Fruit fly (Drosophila melanogaster) whole organism, embryonic: ENCODE data around the gene CG8851.

ENCODE experiments used
- Atf3 ChIP-seq: fragments of 200-800 bp; sonication (Bioruptor generic); optimal IDR thresholded peaks from 3 replicates; lab custom pipeline; 2016; ENCODE audit warnings: missing biosample characterization, missing genetic modification characterization
- Bgb ChIP-seq: fragments of 200-800 bp; sonication (Bioruptor generic); IDR thresholded peaks from 2 replicates; pipeline ENCODE4 v1.3.6; 2022; ENCODE audit warnings: missing biosample characterization, missing genetic modification characterization; ENCODE audit not compliant: partially characterized antibody
- CG12155 ChIP-seq: fragments of 200-800 bp; sonication (Bioruptor generic); optimal IDR thresholded peaks from 3 replicates; lab custom pipeline; 2016; ENCODE audit warnings: missing biosample characterization, missing genetic modification characterization
- CG12942 ChIP-seq: fragments of 200-800 bp; sonication (Bioruptor generic); optimal IDR thresholded peaks from 3 replicates; lab custom pipeline; 2016; ENCODE audit warnings: missing biosample characterization, missing genetic modification characterization
- CG15073 ChIP-seq: fragments of 200-800 bp; sonication (Bioruptor generic); optimal IDR thresholded peaks from 2 replicates; lab custom pipeline; 2016; ENCODE audit warnings: missing biosample characterization, missing genetic modification characterization
- CG15269 ChIP-seq: fragments of 200-800 bp; sonication (Bioruptor generic); optimal IDR thresholded peaks from 2 replicates; lab custom pipeline; 2018; ENCODE audit warnings: missing biosample characterization, mild to moderate bottlenecking, missing genetic modification characterization, moderate library complexity
- CG16815 ChIP-seq: fragments of 200-800 bp; sonication (Bioruptor generic); optimal IDR thresholded peaks from 3 replicates; lab custom pipeline; 2017; ENCODE audit warnings: missing biosample characterization, mild to moderate bottlenecking, missing genetic modification characterization
- CG16863 ChIP-seq: fragments of 200-800 bp; sonication (Bioruptor generic); optimal IDR thresholded peaks from 3 replicates; lab custom pipeline; 2016; ENCODE audit warnings: missing biosample characterization, missing genetic modification characterization
- CG18011 ChIP-seq: fragments of 200-800 bp; sonication (Bioruptor generic); optimal IDR thresholded peaks from 2 replicates; lab custom pipeline; 2017; ENCODE audit warnings: missing biosample characterization, missing genetic modification characterization, mild to moderate bottlenecking, moderate library complexity, missing genotype
- CG2678 ChIP-seq: fragments of 200-800 bp; sonication (Bioruptor generic); optimal IDR thresholded peaks from 3 replicates; lab custom pipeline; 2019; ENCODE audit warnings: missing biosample characterization, mild to moderate bottlenecking, missing genetic modification characterization, moderate library complexity
- CG31224 ChIP-seq: fragments of 200-800 bp; sonication (Bioruptor generic); IDR thresholded peaks from 2 replicates; pipeline ENCODE4 v1.3.6; 2022; ENCODE audit warnings: missing biosample characterization, missing genetic modification characterization
- CG3163 ChIP-seq: fragments of 200-800 bp; sonication (Bioruptor generic); optimal IDR thresholded peaks from 3 replicates; lab custom pipeline; 2016; ENCODE audit warnings: missing biosample characterization, missing genetic modification characterization
- CG4854 ChIP-seq: fragments of 200-800 bp; sonication (Bioruptor generic); optimal IDR thresholded peaks from 2 replicates; lab custom pipeline; 2016; ENCODE audit warnings: missing biosample characterization, missing genetic modification characterization, inconsistent platforms
- CG7963 ChIP-seq: fragments of 200-800 bp; sonication (Bioruptor generic); IDR thresholded peaks from 3 replicates; pipeline ENCODE4 v1.3.6; 2022; ENCODE audit warnings: missing biosample characterization, missing genetic modification characterization; ENCODE audit not compliant: partially characterized antibody
- CG9437 ChIP-seq: fragments of 200-800 bp; sonication (Bioruptor generic); optimal IDR thresholded peaks from 2 replicates; lab custom pipeline; 2018; ENCODE audit warnings: missing biosample characterization, mild to moderate bottlenecking, missing genetic modification characterization
- CG9727 ChIP-seq: fragments of 200-800 bp; sonication (Bioruptor generic); optimal IDR thresholded peaks from 3 replicates; lab custom pipeline; 2017; ENCODE audit warnings: missing biosample characterization, mild to moderate bottlenecking, missing genetic modification characterization
- CoRest ChIP-seq: fragments of 200-800 bp; sonication (Bioruptor generic); optimal IDR thresholded peaks from 3 replicates; lab custom pipeline; 2018; ENCODE audit warnings: missing biosample characterization, mild to moderate bottlenecking, missing genetic modification characterization, moderate library complexity
- Dip3 ChIP-seq: fragments of 200-800 bp; sonication (Bioruptor generic); optimal IDR thresholded peaks from 3 replicates; lab custom pipeline; 2016; ENCODE audit warnings: missing biosample characterization, missing genetic modification characterization
- Drgx ChIP-seq: fragments of 200-800 bp; sonication (Bioruptor generic); IDR thresholded peaks from 2 replicates; pipeline ENCODE4 v1.3.6; 2022; ENCODE audit warnings: missing biosample characterization, missing genetic modification characterization
- Hr51 ChIP-seq, 2 experiments: fragments of 200-800 bp; sonication (Bioruptor generic); optimal IDR thresholded peaks; 2 replicates in 1 of 2; 3 replicates in 1 of 2; lab custom pipeline; 2016 to 2018; ENCODE audit warnings: missing biosample characterization in 2 of 2, missing genetic modification characterization in 2 of 2, mild to moderate bottlenecking in 1 of 2, moderate library complexity in 1 of 2
- MTF-1 ChIP-seq: fragments of 200-800 bp; sonication (Bioruptor generic); optimal IDR thresholded peaks from 2 replicates; lab custom pipeline; 2018; ENCODE audit warnings: missing biosample characterization, mild to moderate bottlenecking, missing genetic modification characterization, borderline replicate concordance
- Myb ChIP-seq: fragments of 200-800 bp; sonication (Bioruptor generic); optimal IDR thresholded peaks from 2 replicates; lab custom pipeline; 2016; ENCODE audit warnings: missing biosample characterization, missing genetic modification characterization
- NC2α ChIP-seq: fragments of 200-800 bp; sonication (Bioruptor generic); optimal IDR thresholded peaks from 2 replicates; lab custom pipeline; 2016; ENCODE audit warnings: missing biosample characterization, missing genetic modification characterization
- NFAT ChIP-seq: fragments of 200-800 bp; sonication (Bioruptor generic); IDR thresholded peaks from 2 replicates; pipeline ENCODE4 v1.3.6; 2022; ENCODE audit warnings: missing biosample characterization, missing genetic modification characterization
- Poxn ChIP-seq: fragments of 200-800 bp; sonication (Bioruptor generic); IDR thresholded peaks from 2 replicates; pipeline ENCODE4 v1.3.6; 2022; ENCODE audit warnings: missing biosample characterization, missing genetic modification characterization
- Rfx ChIP-seq: fragments of 200-800 bp; sonication (Bioruptor generic); IDR thresholded peaks from 2 replicates; pipeline ENCODE4 v1.3.6; 2022; ENCODE audit warnings: missing biosample characterization, missing genetic modification characterization
- Sox102F ChIP-seq: fragments of 200-800 bp; sonication (Bioruptor generic); optimal IDR thresholded peaks from 2 replicates; lab custom pipeline; 2018; ENCODE audit warnings: missing biosample characterization, mild to moderate bottlenecking, missing genetic modification characterization, moderate library complexity
- az2 ChIP-seq: fragments of 200-800 bp; sonication (Bioruptor generic); optimal IDR thresholded peaks from 3 replicates; lab custom pipeline; 2016; ENCODE audit warnings: missing biosample characterization, missing genetic modification characterization
- chn ChIP-seq: fragments of 200-800 bp; sonication (Bioruptor generic); optimal IDR thresholded peaks from 2 replicates; lab custom pipeline; 2016; ENCODE audit warnings: missing biosample characterization, missing genetic modification characterization
- corto ChIP-seq: fragments of 200-800 bp; sonication (Bioruptor generic); optimal IDR thresholded peaks from 2 replicates; lab custom pipeline; 2016; ENCODE audit warnings: missing biosample characterization, mild to moderate bottlenecking, missing genetic modification characterization, moderate library complexity
- disco-r ChIP-seq: fragments of 200-800 bp; sonication (Bioruptor generic); optimal IDR thresholded peaks from 2 replicates; lab custom pipeline; 2016; ENCODE audit warnings: missing biosample characterization, missing genetic modification characterization
- dmrt99B ChIP-seq: fragments of 200-800 bp; sonication (Bioruptor generic); optimal IDR thresholded peaks from 2 replicates; lab custom pipeline; 2018; ENCODE audit warnings: missing biosample characterization, mild to moderate bottlenecking, missing genetic modification characterization, moderate library complexity
- dysf ChIP-seq: fragments of 200-800 bp; sonication (Bioruptor generic); IDR thresholded peaks from 3 replicates; pipeline ENCODE4 v1.3.6; 2022; ENCODE audit warnings: missing biosample characterization, missing genetic modification characterization
- ems ChIP-seq: fragments of 200-800 bp; sonication (Bioruptor generic); optimal IDR thresholded peaks from 3 replicates; lab custom pipeline; 2016; ENCODE audit warnings: missing biosample characterization, missing genetic modification characterization
- esg ChIP-seq: fragments of 200-800 bp; sonication (Bioruptor generic); conservative IDR thresholded peaks from 2 replicates; pipeline ENCODE4 v1.3.6; 2022; ENCODE audit warnings: missing biosample characterization, missing genetic modification characterization
- fd96Cb ChIP-seq: fragments of 200-800 bp; sonication (Bioruptor generic); optimal IDR thresholded peaks from 2 replicates; lab custom pipeline; 2018; ENCODE audit warnings: missing biosample characterization, mild to moderate bottlenecking, missing genetic modification characterization, moderate library complexity
- ftz-f1 ChIP-seq: fragments of 200-800 bp; sonication (Bioruptor generic); optimal IDR thresholded peaks from 2 replicates; lab custom pipeline; 2016; ENCODE audit warnings: missing biosample characterization, missing genetic modification characterization
- gsb ChIP-seq: fragments of 200-800 bp; sonication (Bioruptor generic); IDR thresholded peaks from 2 replicates; pipeline ENCODE4 v1.3.6; 2022; ENCODE audit warnings: missing biosample characterization, missing genetic modification characterization
- her ChIP-seq: fragments of 200-800 bp; sonication (Bioruptor generic); optimal IDR thresholded peaks from 2 replicates; lab custom pipeline; 2016; ENCODE audit warnings: missing biosample characterization, missing genetic modification characterization
- lilli ChIP-seq: fragments of 200-800 bp; sonication (Bioruptor generic); optimal IDR thresholded peaks from 3 replicates; lab custom pipeline; 2016; ENCODE audit warnings: missing biosample characterization, missing genetic modification characterization
- otp ChIP-seq: fragments of 200-800 bp; sonication (Bioruptor generic); IDR thresholded peaks from 3 replicates; pipeline ENCODE4, ENCODE4 v1.3.6; 2022; ENCODE audit warnings: missing biosample characterization, missing genetic modification characterization
- p53 ChIP-seq: fragments of 200-800 bp; sonication (Bioruptor generic); optimal IDR thresholded peaks from 2 replicates; lab custom pipeline; 2016; ENCODE audit warnings: missing biosample characterization, missing genetic modification characterization
- pan ChIP-seq, 4 experiments: fragments of >200 bp in 3 of 4; fragments of 200-800 bp in 1 of 4; sonication (Bioruptor generic) in 1 of 4; optimal IDR thresholded peaks in 3 of 4; IDR thresholded peaks in 1 of 4; 2 replicates each; pipeline versions ENCODE4 v1.3.6 to Lab custom; 2017 to 2022; ENCODE audit warnings: missing biosample characterization in 2 of 4, missing genetic modification characterization in 2 of 4, mixed read lengths in 1 of 4
- ranshi ChIP-seq: fragments of 200-800 bp; sonication (Bioruptor generic); IDR thresholded peaks from 2 replicates; pipeline ENCODE4 v1.3.6; 2022; ENCODE audit warnings: missing biosample characterization, missing genetic modification characterization
- slou ChIP-seq: fragments of 200-800 bp; sonication (Bioruptor generic); optimal IDR thresholded peaks from 3 replicates; lab custom pipeline; 2016; ENCODE audit warnings: missing biosample characterization, missing genetic modification characterization
- sug ChIP-seq: fragments of 200-800 bp; optimal IDR thresholded peaks from 2 replicates; lab custom pipeline; 2019; ENCODE audit warnings: missing biosample characterization, mild to moderate bottlenecking, missing genetic modification characterization, moderate library complexity
- tin ChIP-seq: fragments of 200-800 bp; sonication (Bioruptor generic); optimal IDR thresholded peaks from 3 replicates; lab custom pipeline; 2016; ENCODE audit warnings: missing biosample characterization, missing genetic modification characterization
- trem ChIP-seq: fragments of 200-800 bp; optimal IDR thresholded peaks from 3 replicates; lab custom pipeline; 2019; ENCODE audit warnings: missing biosample characterization, mild to moderate bottlenecking, missing genetic modification characterization, moderate library complexity
- zfh2 ChIP-seq: fragments of 200-800 bp; sonication (Bioruptor generic); optimal IDR thresholded peaks from 2 replicates; lab custom pipeline; 2016; ENCODE audit warnings: missing biosample characterization, missing genetic modification characterization

Gene CG8851

DNA sequence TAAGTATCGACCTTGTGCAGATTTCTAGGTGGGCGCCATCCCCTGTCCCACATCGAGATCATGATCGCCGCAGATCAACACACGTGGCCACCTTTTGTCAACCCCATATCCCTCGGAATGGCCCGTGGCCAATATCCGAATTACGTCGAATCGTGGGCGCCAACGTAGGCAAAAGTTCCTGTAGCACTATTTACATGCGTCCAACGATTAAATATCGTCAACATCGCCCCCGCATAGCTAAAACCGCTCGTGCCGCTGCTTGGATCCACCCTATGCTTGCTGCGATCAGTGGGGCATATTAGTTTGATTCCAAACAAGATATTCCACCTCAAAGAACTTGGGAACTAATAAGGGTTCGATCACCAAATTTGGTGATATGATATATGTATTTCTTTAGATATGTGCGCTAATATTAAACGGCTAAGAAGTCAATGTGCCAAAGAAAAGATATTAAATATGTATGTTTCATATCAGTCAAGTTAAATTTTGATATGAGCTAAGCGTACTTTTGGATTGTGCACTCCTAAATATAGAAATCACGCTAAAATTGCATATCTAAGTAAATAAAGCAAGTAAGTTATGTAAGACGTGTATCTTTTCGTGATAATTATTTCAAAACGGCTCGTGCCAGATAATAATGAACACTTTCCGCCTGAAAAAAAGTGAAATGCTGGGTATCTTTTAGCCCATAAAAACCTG is 42.3 kb upstream of the CG8851 start (continued):
- TF ChIP-seq pan (optimal IDR thresholded peaks at IDR 0.05; lab: Kevin White, UChicago) = peak in 1 of 2 experiments; percentile 11
- TF ChIP-seq pan (GFP tag; optimal IDR thresholded peaks at IDR 0.05 in 1 of 2, IDR thresholded peaks at IDR 0.05 in 1 of 2) = no peak
- TF ChIP-seq CG16863 (GFP tag; lab: Kevin White, UChicago) = peak; percentile 4
- no peak for TF ChIP-seq CG7963 (GFP tag; lab: Robert Waterston, UW)
- TF ChIP-seq CG31224 (GFP tag; lab: Robert Waterston, UW) = no peak
- TF ChIP-seq CG12942 = peak; percentile 47
- peak in 1 of 2 experiments; percentile 38 for TF ChIP-seq Hr51 (GFP tag; optimal IDR thresholded peaks at IDR 0.05; lab: Kevin White, UChicago)
- peak; percentile 20; the same call in 1 of the 2 replicates for TF ChIP-seq Bgb
- TF ChIP-seq dmrt99B (tag; lab: Kevin White, UChicago) = peak; percentile 53
- peak; percentile 33 for TF ChIP-seq tin (GFP tag; lab: Kevin White, UChicago)
- TF ChIP-seq esg = 0 out of 2 replicates have a peak, but pooled peaks have one; percentile 6
- TF ChIP-seq gsb (GFP tag; lab: Robert Waterston, UW) = no peak
- TF ChIP-seq Myb (GFP tag; lab: Kevin White, UChicago) = no peak
- peak; percentile 40; the same call in 1 of the 2 replicates for TF ChIP-seq Rfx (GFP tag; lab: Robert Waterston, UW)
- peak; percentile 5 for TF ChIP-seq CG3163
- TF ChIP-seq CG16815 (GFP tag; lab: Kevin White, UChicago) = peak; percentile 44
- TF ChIP-seq NFAT = no peak
- peak; percentile 58 for TF ChIP-seq CG2678 (tag; lab: Kevin White, UChicago)
- peak; percentile 65 for TF ChIP-seq CoRest
- TF ChIP-seq MTF-1 (GFP tag; lab: Kevin White, UChicago) = no peak
- peak; percentile 44 for TF ChIP-seq az2 (GFP tag; lab: Kevin White, UChicago)
- TF ChIP-seq fd96Cb = peak; percentile 19
- peak; percentile 39 for TF ChIP-seq Sox102F
- TF ChIP-seq CG9437 (GFP tag; lab: Kevin White, UChicago) = peak; percentile 48
- TF ChIP-seq CG4854 (GFP tag; lab: Kevin White, UChicago) = peak; percentile 29
- TF ChIP-seq Dip3 (GFP tag; lab: Kevin White, UChicago) = peak; percentile 30
- TF ChIP-seq sug (tag; lab: Kevin White, UChicago) = peak; percentile 38
- TF ChIP-seq chn (GFP tag; lab: Kevin White, UChicago) = peak; percentile 36
- peak; percentile 58 for TF ChIP-seq CG9727 (GFP tag; lab: Kevin White, UChicago)
- peak; percentile 36 for TF ChIP-seq slou (GFP tag; lab: Kevin White, UChicago)
- TF ChIP-seq lilli (GFP tag; lab: Kevin White, UChicago) = peak; percentile 55
- TF ChIP-seq zfh2 = peak; percentile 42
- no peak for TF ChIP-seq CG18011 (GFP tag; lab: Kevin White, UChicago)
- no peak for TF ChIP-seq corto (GFP tag; lab: Kevin White, UChicago)
- peak; percentile 74 for TF ChIP-seq ftz-f1 (GFP tag; lab: Kevin White, UChicago)
- TF ChIP-seq CG15269 (tag; lab: Kevin White, UChicago) = peak; percentile 22
- TF ChIP-seq disco-r (GFP tag; lab: Kevin White, UChicago) = peak; percentile 25
- TF ChIP-seq her = peak; percentile 5
- TF ChIP-seq Atf3 (GFP tag; lab: Kevin White, UChicago) = peak; percentile 21
- peak; percentile 28; the same call in 1 of the 2 replicates for TF ChIP-seq Drgx (GFP tag; lab: Robert Waterston, UW)
- TF ChIP-seq NC2α = peak; percentile 7
- peak; percentile 22 for TF ChIP-seq ems (GFP tag; lab: Kevin White, UChicago)
- no peak for TF ChIP-seq Poxn (GFP tag; lab: Robert Waterston, UW)
- TF ChIP-seq ranshi = peak; percentile 49
- TF ChIP-seq trem (tag; lab: Kevin White, UChicago) = no peak
- TF ChIP-seq dysf = peak; percentile 55; the same call in 2 of the 3 replicates
- peak; percentile 39 for TF ChIP-seq CG12155 (GFP tag; lab: Kevin White, UChicago)
- no peak for TF ChIP-seq p53 (GFP tag; lab: Kevin White, UChicago)
- no peak for TF ChIP-seq CG15073
- no peak for TF ChIP-seq otp (GFP tag; lab: Robert Waterston, UW)
